Worm (Caenorhabditis elegans): ENCODE data around the gene maph-1.3.

Gene maph-1.3

DNA sequence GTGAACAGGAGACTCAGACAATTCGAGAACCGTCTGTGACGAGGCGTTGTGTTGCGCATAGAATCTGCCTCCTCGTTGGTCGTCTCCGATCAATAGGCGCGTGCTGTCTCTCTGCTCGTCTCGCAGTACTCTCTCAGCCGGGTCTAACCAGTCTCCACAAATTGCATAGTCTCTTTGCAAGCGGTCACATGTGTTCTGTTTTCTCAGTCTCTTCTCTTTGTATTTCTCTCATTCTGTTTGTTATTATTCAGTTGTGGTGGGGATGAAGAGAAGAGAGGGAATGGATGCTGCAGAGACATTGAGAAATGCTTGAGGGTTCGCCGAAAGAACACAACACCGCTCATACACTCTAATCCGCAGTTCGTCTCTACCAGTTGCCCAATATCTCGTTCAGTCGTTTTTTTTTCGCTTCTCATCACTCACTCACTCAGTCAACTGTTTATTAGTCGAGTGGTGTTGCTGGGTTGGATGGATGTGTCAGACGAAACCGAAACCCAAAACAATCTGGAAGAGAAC is 43.3 kb upstream of the maph-1.3 start (continued):
- no peak for TF ChIP-seq elt-1 (tag; optimal IDR thresholded peaks at IDR 0.05; ENCODE audit: borderline replicate concordance, insufficient read depth)
- TF ChIP-seq zip-8 (tag; optimal IDR thresholded peaks at IDR 0.05): peak; percentile 33
- TF ChIP-seq hlh-1 (tag; optimal IDR thresholded peaks at IDR 0.05): peak; percentile 93
- peak; percentile 86 for TF ChIP-seq ham-2 (GFP tag; optimal IDR thresholded peaks at IDR 0.05)
- no peak for TF ChIP-seq nhr-76 (tag; optimal IDR thresholded peaks at IDR 0.05)
- peak; percentile 66 for TF ChIP-seq mep-1 (tag; optimal IDR thresholded peaks at IDR 0.05)
- TF ChIP-seq ceh-83 (GFP tag; optimal IDR thresholded peaks at IDR 0.05): no peak
- no peak for TF ChIP-seq unc-39 (tag; optimal IDR thresholded peaks at IDR 0.05)
- TF ChIP-seq flh-1 (GFP tag; optimal IDR thresholded peaks at IDR 0.05): no peak

- no peak for TF ChIP-seq cnd-1 (tag; optimal IDR thresholded peaks at IDR 0.05)
- no peak for TF ChIP-seq ceh-43 (GFP tag; optimal IDR thresholded peaks at IDR 0.05)
- no peak for TF ChIP-seq elt-3 (tag; optimal IDR thresholded peaks at IDR 0.05)
- TF ChIP-seq unc-120 (tag; optimal IDR thresholded peaks at IDR 0.05; ENCODE audit: poor library complexity, severe bottlenecking): no peak
- TF ChIP-seq unc-62 (GFP tag; optimal IDR thresholded peaks at IDR 0.05): no peak
- no peak for TF ChIP-seq elt-1 (tag; optimal IDR thresholded peaks at IDR 0.05; ENCODE audit: borderline replicate concordance, insufficient read depth)
- no peak for TF ChIP-seq lin-13 (tag; optimal IDR thresholded peaks at IDR 0.05)
- no peak for TF ChIP-seq sptf-1 (tag; optimal IDR thresholded peaks at IDR 0.05)
- no peak for TF ChIP-seq ham-2 (GFP tag; optimal IDR thresholded peaks at IDR 0.05)
- no peak for TF ChIP-seq lsy-2 (tag; optimal IDR thresholded peaks at IDR 0.05)
- TF ChIP-seq nhr-237 (tag; optimal IDR thresholded peaks at IDR 0.05): no peak
- no peak for TF ChIP-seq drap-1 (GFP tag; optimal IDR thresholded peaks at IDR 0.05)
- TF ChIP-seq tbx-8 (GFP tag; optimal IDR thresholded peaks at IDR 0.05): no peak
- no peak for TF ChIP-seq unc-39 (tag; optimal IDR thresholded peaks at IDR 0.05)
- TF ChIP-seq lin-32 (GFP tag; optimal IDR thresholded peaks at IDR 0.05): no peak
- TF ChIP-seq nhr-76 (tag; optimal IDR thresholded peaks at IDR 0.05): no peak
These were observed 41.6 kb upstream of the maph-1.3 start for ce11 chrIII:3803113-3803512.

- no peak for TF ChIP-seq elt-1 (tag; optimal IDR thresholded peaks at IDR 0.05; ENCODE audit: borderline replicate concordance, insufficient read depth)
- TF ChIP-seq ceh-83 (GFP tag; optimal IDR thresholded peaks at IDR 0.05): no peak
- no peak for TF ChIP-seq lsy-2 (tag; optimal IDR thresholded peaks at IDR 0.05)
- no peak for TF ChIP-seq nhr-2 (tag; optimal IDR thresholded peaks at IDR 0.05)
These were observed 40.3 kb upstream of the maph-1.3 start, which contains the start of gene xbx-5 for ce11 chrIII:3804422-3804821. xbx-5 (minus strand) TSS chrIII:3804477.

ce11 chrIII:3806883-3807282 is 37.8 kb upstream of the maph-1.3 start:
- TF ChIP-seq ceh-39 (tag; optimal IDR thresholded peaks at IDR 0.05): no peak
- no peak for TF ChIP-seq lin-13 (tag; optimal IDR thresholded peaks at IDR 0.05)
- TF ChIP-seq ham-2 (GFP tag; optimal IDR thresholded peaks at IDR 0.05): no peak
- no peak for TF ChIP-seq M03D4.4 (tag; optimal IDR thresholded peaks at IDR 0.05)
- no peak for TF ChIP-seq sem-2 (GFP tag; optimal IDR thresholded peaks at IDR 0.05)
- TF ChIP-seq ceh-43 (GFP tag; optimal IDR thresholded peaks at IDR 0.05): no peak
- no peak for TF ChIP-seq blmp-1 (tag; optimal IDR thresholded peaks at IDR 0.05)
- TF ChIP-seq nhr-12 (tag; optimal IDR thresholded peaks at IDR 0.05): no peak
- TF ChIP-seq pha-4 (tag; optimal IDR thresholded peaks at IDR 0.05): no peak
- no peak for TF ChIP-seq nhr-2 (tag; optimal IDR thresholded peaks at IDR 0.05)

DNA sequence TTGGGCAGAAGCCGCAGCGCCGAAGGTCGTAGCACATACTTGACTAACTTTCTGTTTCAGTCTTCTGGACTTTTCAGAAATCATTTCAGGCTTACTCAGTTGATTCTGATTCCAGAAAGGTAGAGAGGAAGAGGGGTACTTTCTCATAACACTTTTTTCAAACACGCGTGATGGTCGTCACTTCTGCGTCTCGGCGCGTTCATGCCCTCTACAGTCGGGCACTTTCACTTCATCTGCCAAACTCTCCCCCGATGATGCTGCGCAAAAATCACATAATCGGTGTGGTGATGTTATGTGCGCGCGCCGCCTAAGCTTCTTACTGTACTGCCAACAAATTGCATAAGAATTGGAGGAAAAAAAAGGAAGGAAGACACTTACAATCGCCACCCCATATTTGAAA is 37.1 kb upstream of the maph-1.3 start:
- TF ChIP-seq blmp-1 (tag; optimal IDR thresholded peaks at IDR 0.05) (peak; percentile 60), elt-3 (tag; optimal IDR thresholded peaks at IDR 0.05) (no peak)

ce11 chrIII:3809008-3809407 is 35.7 kb upstream of the maph-1.3 start, which contains the start of gene toh-1:
toh-1 (minus strand) TSS chrIII:3809030.
- TF ChIP-seq nhr-237 (tag; optimal IDR thresholded peaks at IDR 0.05): no peak
- no peak for TF ChIP-seq lin-32 (GFP tag; optimal IDR thresholded peaks at IDR 0.05)
- TF ChIP-seq flh-1 (GFP tag; optimal IDR thresholded peaks at IDR 0.05): no peak
- no peak for TF ChIP-seq pha-4 (tag; optimal IDR thresholded peaks at IDR 0.05)
- TF ChIP-seq nhr-76 (tag; optimal IDR thresholded peaks at IDR 0.05): no peak
- TF ChIP-seq unc-120 (tag; optimal IDR thresholded peaks at IDR 0.05; ENCODE audit: poor library complexity, severe bottlenecking): no peak
- TF ChIP-seq drap-1 (GFP tag; optimal IDR thresholded peaks at IDR 0.05): no peak
- no peak for TF ChIP-seq blmp-1 (tag; optimal IDR thresholded peaks at IDR 0.05)
- no peak for TF ChIP-seq ceh-43 (GFP tag; optimal IDR thresholded peaks at IDR 0.05)
- no peak for TF ChIP-seq tbx-8 (GFP tag; optimal IDR thresholded peaks at IDR 0.05)
- no peak for TF ChIP-seq elt-1 (tag; optimal IDR thresholded peaks at IDR 0.05; ENCODE audit: borderline replicate concordance, insufficient read depth)
- no peak for TF ChIP-seq unc-62 (GFP tag; optimal IDR thresholded peaks at IDR 0.05)
- no peak for TF ChIP-seq hlh-1 (tag; optimal IDR thresholded peaks at IDR 0.05)
- TF ChIP-seq ztf-11 (tag; optimal IDR thresholded peaks at IDR 0.05): no peak

All from whole organism, mixed stage, embryonic.